Fruit fly (Drosophila melanogaster): ENCODE results near the gene Prp4k.

The Prp4k gene

DNA sequence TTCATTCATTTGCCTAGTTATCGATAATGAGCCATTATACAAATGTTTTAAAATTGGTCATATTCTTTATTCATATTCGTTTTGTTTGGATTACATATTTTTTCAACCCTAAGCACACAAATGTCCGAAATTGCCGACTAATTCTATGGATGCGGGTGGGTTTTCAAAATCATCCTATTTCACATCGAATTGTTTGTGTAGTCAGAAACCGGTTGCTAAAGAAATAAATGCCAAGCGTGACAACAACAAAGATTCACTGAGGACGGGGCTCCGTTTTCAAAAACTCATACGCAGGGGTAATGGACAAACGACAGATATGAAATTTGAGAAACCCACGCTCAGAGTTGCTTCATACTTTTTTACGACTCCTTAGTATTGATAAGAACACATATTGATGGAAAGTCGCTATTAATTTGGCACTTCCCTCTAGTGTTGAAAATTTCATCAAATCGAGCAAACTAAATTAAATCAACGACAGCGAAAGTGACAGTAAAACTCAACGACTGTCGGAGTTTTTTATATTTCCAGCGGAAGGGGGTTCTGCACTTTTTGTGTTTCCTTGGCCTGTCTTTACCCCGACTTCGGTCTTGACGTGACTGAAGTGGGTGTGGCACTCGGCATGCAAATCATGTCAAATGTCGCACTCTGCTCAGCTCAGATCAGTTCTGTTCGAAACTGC lies 51.7 kb downstream of the Prp4k start:
- TF ChIP-seq CG10348 (GFP tag; IDR thresholded peaks at IDR 0.05) (no peak), CG34367 (tag; optimal IDR thresholded peaks at IDR 0.05) (no peak), Pif1B (GFP tag; optimal IDR thresholded peaks at IDR 0.05) (no peak), CG8301 (tag; optimal IDR thresholded peaks at IDR 0.05) (no peak), CG13204 (GFP tag; optimal IDR thresholded peaks at IDR 0.05) (no peak), CG32121 (GFP tag; IDR thresholded peaks at IDR 0.05) (no peak), D1 (tag; optimal IDR thresholded peaks at IDR 0.05) (no peak), Snoo (tag; optimal IDR thresholded peaks at IDR 0.05) (no peak), Ets98B (GFP tag; IDR thresholded peaks at IDR 0.05) (no peak), CG4496 (GFP tag; IDR thresholded peaks at IDR 0.05) (no peak)

DNA sequence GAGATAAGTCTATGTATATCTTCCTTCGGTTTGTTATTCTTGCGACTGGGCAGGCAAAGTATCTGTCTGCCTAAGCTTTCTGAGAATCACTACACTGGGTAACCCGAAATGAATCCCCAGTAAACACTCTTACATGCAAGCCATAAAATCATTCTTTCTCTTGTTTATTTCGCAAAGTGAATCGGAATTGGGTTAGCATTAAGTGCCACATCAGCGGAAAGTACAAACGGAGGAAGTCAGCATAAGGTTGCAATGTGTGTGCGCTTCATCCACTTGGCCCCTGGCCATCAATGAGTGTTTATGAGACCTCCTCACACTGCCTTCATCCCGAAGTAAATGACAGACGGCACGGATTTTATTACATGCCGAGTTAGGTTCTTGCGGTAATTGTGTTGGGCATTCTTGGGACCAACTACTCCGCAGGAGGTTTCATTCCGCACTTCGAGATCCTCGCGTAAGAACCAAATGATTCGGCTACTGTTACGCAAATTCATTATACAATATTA lies 53.5 kb downstream of the Prp4k start:
- TF ChIP-seq Pif1B (GFP tag; optimal IDR thresholded peaks at IDR 0.05) (no peak), CG13204 (GFP tag; optimal IDR thresholded peaks at IDR 0.05) (no peak), CG10348 (GFP tag; IDR thresholded peaks at IDR 0.05) (no peak), EcR (GFP tag; optimal IDR thresholded peaks at IDR 0.05) (no peak), CG8159 (tag; optimal IDR thresholded peaks at IDR 0.05) (no peak), D1 (tag; optimal IDR thresholded peaks at IDR 0.05) (no peak)

Measured in whole organism, pupa.